Fruit fly (Drosophila melanogaster) S2 (cell line): ENCODE data around the gene CG5790.

ENCODE experiments used
- CG8478 ChIP-seq: fragments of >200 bp; optimal IDR thresholded peaks from 2 replicates; lab custom pipeline; 2018
- CTCF ChIP-seq, 2 experiments: fragments of >200 bp; optimal IDR thresholded peaks; 2 replicates each; lab custom pipeline; 2018

- TF ChIP-seq CG8478 (lab: Kevin White, UChicago) (no peak), CTCF (optimal IDR thresholded peaks at IDR 0.05; lab: Kevin White, UChicago) (no peak)
Observed at dm6 chr2L:18312309-18312708, 17.7 kb downstream of the CG5790 start.
